Worm (Caenorhabditis elegans) whole organism, mixed stage, embryonic: Measurements from ENCODE around the gene T04F3.3.

Source experiments
- bed-3 ChIP-seq: fragments of 200-800 bp; sonication (Bioruptor generic); optimal IDR thresholded peaks from 3 replicates; lab custom pipeline; 2018; ENCODE audit warnings: mild to moderate bottlenecking, missing genetic modification characterization, moderate library complexity, missing compliant biosample characterization
- blmp-1 ChIP-seq: fragments of 150-350 bp; optimal IDR thresholded peaks from 2 replicates; lab custom pipeline; 2014; ENCODE audit warnings: missing biosample characterization, missing genetic modification characterization
- ceh-39 ChIP-seq: fragments of 150-350 bp; optimal IDR thresholded peaks from 2 replicates; lab custom pipeline; 2014; ENCODE audit warnings: missing biosample characterization, missing genetic modification characterization
- ceh-83 ChIP-seq: fragments of 200-800 bp; sonication (Bioruptor generic); optimal IDR thresholded peaks from 2 replicates; lab custom pipeline; 2018; ENCODE audit warnings: mild to moderate bottlenecking, missing genetic modification characterization, missing compliant biosample characterization
- cnd-1 ChIP-seq: fragments of 200-800 bp; sonication (Bioruptor generic); optimal IDR thresholded peaks from 2 replicates; lab custom pipeline; 2018; ENCODE audit warnings: mild to moderate bottlenecking, missing genetic modification characterization, missing compliant biosample characterization
- ham-2 ChIP-seq: fragments of 200-800 bp; sonication (Bioruptor generic); optimal IDR thresholded peaks from 2 replicates; lab custom pipeline; 2018; ENCODE audit warnings: mild to moderate bottlenecking, missing genetic modification characterization, missing compliant biosample characterization
- lin-13 ChIP-seq: fragments of 150-350 bp; optimal IDR thresholded peaks from 2 replicates; lab custom pipeline; 2014; ENCODE audit warnings: missing biosample characterization, missing genetic modification characterization
- mep-1 ChIP-seq: fragments of 150-350 bp; optimal IDR thresholded peaks from 2 replicates; lab custom pipeline; 2017; ENCODE audit warnings: missing biosample characterization, missing genetic modification reagents, missing genetic modification characterization, inconsistent platforms
- nhr-12 ChIP-seq: fragments of 150-350 bp; optimal IDR thresholded peaks from 2 replicates; lab custom pipeline; 2014; ENCODE audit warnings: missing biosample characterization, missing genetic modification characterization
- nhr-76 ChIP-seq: sonication (generic microtip); optimal IDR thresholded peaks from 2 replicates; lab custom pipeline; 2017; ENCODE audit warnings: missing biosample characterization, missing genetic modification characterization
- snpc-4 ChIP-seq: fragments of 150-350 bp; optimal IDR thresholded peaks from 2 replicates; lab custom pipeline; 2014; ENCODE audit warnings: missing biosample characterization, missing genetic modification characterization
- tbx-8 ChIP-seq: fragments of 200-800 bp; sonication (Bioruptor generic); optimal IDR thresholded peaks from 2 replicates; lab custom pipeline; 2018; ENCODE audit warnings: mild to moderate bottlenecking, missing genetic modification characterization, moderate library complexity, missing compliant biosample characterization
- unc-62 ChIP-seq: fragments of 150-350 bp; optimal IDR thresholded peaks from 2 replicates; lab custom pipeline; 2014; ENCODE audit warnings: missing biosample characterization, missing genetic modification reagents, missing genetic modification characterization

- TF ChIP-seq cnd-1 (no peak), ceh-39 (tag; lab: Kevin White, UChicago) (no peak), unc-62 (GFP tag; lab: Kevin White, UChicago) (no peak), nhr-12 (tag; lab: Kevin White, UChicago) (no peak), blmp-1 (tag; lab: Kevin White, UChicago) (no peak), snpc-4 (tag; lab: Kevin White, UChicago) (no peak), nhr-76 (tag; lab: Kevin White, UChicago) (no peak), bed-3 (no peak), mep-1 (tag; lab: Kevin White, UChicago) (no peak), ham-2 (GFP tag; lab: Kevin White, UChicago) (no peak), lin-13 (tag; lab: Kevin White, UChicago) (no peak), ceh-83 (GFP tag; lab: Kevin White, UChicago) (no peak), tbx-8 (GFP tag; lab: Kevin White, UChicago) (no peak)
Measured at ce11 chrV:11725971-11726370, 32.8 kb upstream of the T04F3.3 start, which contains the start of gene daf-11.
